Fruit fly (Drosophila melanogaster): Measurements from ENCODE around the gene CG12091.
A peak's percentile ranks its signal among the peaks of the same experiment; 100 is the strongest.

Gene CG12091

DNA sequence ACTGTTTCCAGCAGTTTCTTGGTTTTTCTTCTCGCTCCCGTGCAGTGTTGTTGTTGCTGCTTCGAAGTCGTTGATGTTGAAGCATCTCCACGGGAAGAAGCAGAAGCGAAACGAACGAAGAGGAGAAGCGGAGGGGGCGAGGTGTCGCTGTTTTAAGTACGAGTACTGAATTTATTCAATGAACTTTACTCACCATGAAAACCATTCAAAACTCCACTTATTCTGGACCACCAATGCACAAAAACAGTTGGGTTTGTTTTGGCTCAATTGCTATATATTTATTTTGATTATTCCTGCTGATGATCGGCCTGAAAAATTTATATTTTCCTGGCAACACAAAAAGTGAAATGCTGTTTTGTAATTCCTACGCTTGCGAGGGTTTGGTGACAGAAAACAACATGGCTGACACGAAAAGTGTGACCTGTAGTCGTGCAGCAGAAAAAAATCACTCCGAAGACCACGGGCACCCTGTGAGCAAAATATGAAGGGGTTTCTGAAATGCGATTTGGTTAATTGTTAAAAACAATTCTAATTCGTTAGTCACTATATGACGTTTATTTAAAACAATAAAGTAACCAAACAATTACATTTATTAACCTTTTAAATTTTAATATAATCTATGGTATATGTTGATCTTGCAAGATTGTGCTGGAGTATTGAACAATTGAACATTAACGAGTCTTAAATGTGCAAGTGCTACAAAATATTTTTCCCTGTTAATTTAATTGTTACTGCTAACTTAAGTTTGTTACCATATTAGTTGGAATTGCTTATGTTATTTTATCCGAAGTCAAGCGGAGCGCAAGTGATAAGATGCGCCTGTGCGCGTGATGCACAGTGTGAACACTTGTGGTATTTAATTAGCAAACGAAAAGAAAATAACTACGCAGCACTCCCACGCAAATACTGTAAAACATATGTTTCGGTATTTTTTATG lies 31.9 kb upstream of the CG12091 start, which contains the start of gene CG7879 (continued):
- no peak for TF ChIP-seq CG3065 (GFP tag; optimal IDR thresholded peaks at IDR 0.05)
- no peak for TF ChIP-seq Adf1 (GFP tag; IDR thresholded peaks at IDR 0.05)
- peak; percentile 58 for TF ChIP-seq grn (GFP tag; optimal IDR thresholded peaks at IDR 0.05)
- peak; percentile 8 for TF ChIP-seq tin (GFP tag; optimal IDR thresholded peaks at IDR 0.05)
- no peak for TF ChIP-seq CG8089 (GFP tag; optimal IDR thresholded peaks at IDR 0.05)
- TF ChIP-seq sr (GFP tag; IDR thresholded peaks at IDR 0.05) = peak; percentile 91
- no peak for TF ChIP-seq stc (GFP tag; IDR thresholded peaks at IDR 0.05)
- no peak for TF ChIP-seq insv (GFP tag; optimal IDR thresholded peaks at IDR 0.05)
- peak; percentile 92 for TF ChIP-seq klu (GFP tag; IDR thresholded peaks at IDR 0.05)
- no peak for TF ChIP-seq CG2120 (GFP tag; optimal IDR thresholded peaks at IDR 0.05)
- peak; percentile 27 for TF ChIP-seq Lhr (GFP tag; optimal IDR thresholded peaks at IDR 0.05)
- TF ChIP-seq grau (tag; optimal IDR thresholded peaks at IDR 0.05) = peak; percentile 17
- no peak for TF ChIP-seq NfI (GFP tag; optimal IDR thresholded peaks at IDR 0.05)
- TF ChIP-seq so (GFP tag; IDR thresholded peaks at IDR 0.05) = no peak
- peak in 1 of 2 experiments; percentile 21 for TF ChIP-seq Hr51 (GFP tag; optimal IDR thresholded peaks at IDR 0.05)
- no peak for TF ChIP-seq CG1529 (GFP tag; optimal IDR thresholded peaks at IDR 0.05)
- TF ChIP-seq zfh1 (GFP tag; IDR thresholded peaks at IDR 0.05) = no peak
- peak; percentile 18 for TF ChIP-seq CG6854 (GFP tag; optimal IDR thresholded peaks at IDR 0.05)
- no peak for TF ChIP-seq CG11398 (GFP tag; optimal IDR thresholded peaks at IDR 0.05)
- no peak for TF ChIP-seq kay (GFP tag; optimal IDR thresholded peaks at IDR 0.05)
- TF ChIP-seq CG14710 (tag; optimal IDR thresholded peaks at IDR 0.05) = peak; percentile 72
- TF ChIP-seq CG1832 (GFP tag; optimal IDR thresholded peaks at IDR 0.05) = no peak
- no peak for TF ChIP-seq knrl (GFP tag; IDR thresholded peaks at IDR 0.05; ENCODE audit: partially characterized antibody)
- TF ChIP-seq Meics (GFP tag; optimal IDR thresholded peaks at IDR 0.05) = peak; percentile 51
- TF ChIP-seq CG5245 (GFP tag; optimal IDR thresholded peaks at IDR 0.05) = no peak
- no peak for TF ChIP-seq Abd-B (GFP tag; optimal IDR thresholded peaks at IDR 0.05)
- no peak for TF ChIP-seq sqz (GFP tag; optimal IDR thresholded peaks at IDR 0.05)
- TF ChIP-seq trem (tag; optimal IDR thresholded peaks at IDR 0.05) = peak; percentile 0
- TF ChIP-seq pum (GFP tag; optimal IDR thresholded peaks at IDR 0.05) = peak; percentile 31
- TF ChIP-seq CG7357 (GFP tag; IDR thresholded peaks at IDR 0.05) = peak; percentile 96
- no peak for TF ChIP-seq zen (tag; optimal IDR thresholded peaks at IDR 0.05)
- TF ChIP-seq vfl (GFP tag; optimal IDR thresholded peaks at IDR 0.05) = no peak
- TF ChIP-seq CG15073 (GFP tag; optimal IDR thresholded peaks at IDR 0.05) = no peak
- 0 out of 2 replicates have a peak, but pooled peaks have one; percentile 14 for TF ChIP-seq CG8765 (GFP tag; IDR thresholded peaks at IDR 0.05)
- peak; percentile 46; the same call in 1 of the 2 replicates for TF ChIP-seq unc-4 (GFP tag; IDR thresholded peaks at IDR 0.05; ENCODE audit: partially characterized antibody)
- TF ChIP-seq tx (GFP tag; optimal IDR thresholded peaks at IDR 0.05) = no peak
- TF ChIP-seq CG18599 (GFP tag; optimal IDR thresholded peaks at IDR 0.05) = no peak
- TF ChIP-seq CG32532 (GFP tag; IDR thresholded peaks at IDR 0.05) = no peak
- TF ChIP-seq CG9437 (GFP tag; optimal IDR thresholded peaks at IDR 0.05) = peak; percentile 65
- TF ChIP-seq luna (GFP tag; optimal IDR thresholded peaks at IDR 0.05) = no peak
- no peak for TF ChIP-seq fd64A (GFP tag; optimal IDR thresholded peaks at IDR 0.05)
- TF ChIP-seq lola (GFP tag; optimal IDR thresholded peaks at IDR 0.05) = peak in 1 of 3 experiments; percentile 22
- TF ChIP-seq CG17328 (GFP tag; IDR thresholded peaks at IDR 0.05) = no peak
- peak; percentile 33; the same call in 1 of the 2 replicates for TF ChIP-seq Bgb (GFP tag; IDR thresholded peaks at IDR 0.05; ENCODE audit: partially characterized antibody)
- peak; percentile 90 for TF ChIP-seq crol (GFP tag; IDR thresholded peaks at IDR 0.05)
- TF ChIP-seq CG3995 (GFP tag; optimal IDR thresholded peaks at IDR 0.05) = peak; percentile 55
- peak; percentile 22 for TF ChIP-seq HHEX (GFP tag; optimal IDR thresholded peaks at IDR 0.05)
- peak; percentile 10; the same call in 1 of the 3 replicates for TF ChIP-seq CG34422 (GFP tag; IDR thresholded peaks at IDR 0.05)
